Worm (Caenorhabditis elegans): ENCODE measurements around the gene srab-6.

srab-6 gene

DNA sequence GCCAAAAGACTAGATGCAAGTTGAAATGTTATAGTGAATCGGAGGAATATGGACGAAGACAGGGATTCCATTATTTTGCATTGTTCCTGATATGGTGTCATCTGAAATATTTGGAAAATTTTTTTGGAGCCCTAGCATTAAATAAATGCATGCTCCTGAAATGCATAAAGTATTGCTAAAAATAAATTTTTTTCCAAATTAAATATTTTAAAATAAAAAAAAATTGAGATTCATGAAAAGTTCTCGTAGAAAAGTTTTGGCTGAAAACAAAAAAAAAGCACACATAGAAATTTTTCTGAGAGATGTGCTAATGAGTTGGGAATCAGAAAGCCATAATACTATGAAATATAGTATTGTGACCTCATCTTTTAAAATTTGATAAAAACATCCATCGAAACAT lies 3.3 kb upstream of the srab-6 start, which contains the start of gene srab-7:
srab-7 (minus strand) TSS at position 101 of the 400 bp plus-strand sequence.
- TF ChIP-seq skn-1 (tag; optimal IDR thresholded peaks at IDR 0.05) = no peak
- TF ChIP-seq nhr-84 (tag; optimal IDR thresholded peaks at IDR 0.05) = no peak
- TF ChIP-seq C04F5.9 (tag; optimal IDR thresholded peaks at IDR 0.05) = no peak
- no peak for TF ChIP-seq irx-1 (tag; optimal IDR thresholded peaks at IDR 0.05)
- TF ChIP-seq unc-62 (GFP tag; optimal IDR thresholded peaks at IDR 0.05) = no peak
- no peak for TF ChIP-seq fkh-4 (tag; optimal IDR thresholded peaks at IDR 0.05; ENCODE audit: borderline replicate concordance)
- no peak for TF ChIP-seq nhr-19 (GFP tag; conservative IDR thresholded peaks at IDR 0.05)
- no peak for TF ChIP-seq lin-39 (tag; optimal IDR thresholded peaks at IDR 0.05)
- no peak for TF ChIP-seq isw-1 (GFP tag; IDR thresholded peaks at IDR 0.05)
- TF ChIP-seq snu-23 (GFP tag; optimal IDR thresholded peaks at IDR 0.05) = no peak
- no peak for TF ChIP-seq blmp-1 (tag; optimal IDR thresholded peaks at IDR 0.05)

DNA sequence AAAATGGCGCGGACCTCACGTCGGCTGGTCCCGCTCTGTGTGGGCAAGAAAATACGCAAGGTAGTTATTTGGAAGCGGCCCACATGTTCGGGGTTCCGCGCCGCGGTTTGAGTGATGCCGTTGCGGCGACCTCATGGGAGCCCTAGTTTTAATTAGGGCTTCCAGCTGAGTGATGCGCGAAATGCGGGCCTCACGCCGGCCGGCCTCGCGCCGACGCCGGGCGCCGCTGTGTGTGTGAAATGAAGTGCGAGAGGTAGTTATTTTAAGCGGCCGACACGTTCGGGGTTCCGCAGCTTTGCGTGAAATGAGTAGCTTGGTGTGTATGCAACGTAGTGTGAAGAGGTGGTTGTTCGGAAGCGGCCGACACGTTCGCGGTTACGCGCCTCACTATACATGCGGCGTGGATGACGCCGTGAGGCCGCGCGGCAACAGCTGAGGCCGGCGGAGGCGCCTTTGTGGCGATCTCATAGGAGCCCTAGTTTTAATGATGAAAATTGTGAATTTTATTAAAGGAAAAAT lies 1.8 kb downstream of the srab-6 start:
- no peak for TF ChIP-seq dpl-1 (GFP tag; optimal IDR thresholded peaks at IDR 0.05)
- no peak for TF ChIP-seq ceh-63 (GFP tag; optimal IDR thresholded peaks at IDR 0.05)
- TF ChIP-seq pqm-1 (tag; optimal IDR thresholded peaks at IDR 0.05) = no peak
- TF ChIP-seq elt-3 (tag; optimal IDR thresholded peaks at IDR 0.05) = no peak
- no peak for TF ChIP-seq ceh-90 (tag; optimal IDR thresholded peaks at IDR 0.05)
- no peak for TF ChIP-seq egl-13 (tag; optimal IDR thresholded peaks at IDR 0.05)
- no peak for TF ChIP-seq lin-15B (tag; optimal IDR thresholded peaks at IDR 0.05)
- no peak for TF ChIP-seq nhr-85 (tag)
- no peak for TF ChIP-seq egl-27 (tag; optimal IDR thresholded peaks at IDR 0.05)
- TF ChIP-seq aly-2 (tag; optimal IDR thresholded peaks at IDR 0.05) = no peak
- TF ChIP-seq efl-1 (optimal IDR thresholded peaks at IDR 0.05) = no peak
- TF ChIP-seq efl-1 (GFP tag; optimal IDR thresholded peaks at IDR 0.05 in 1 of 2) = no peak
- no peak for TF ChIP-seq ces-1 (GFP tag; optimal IDR thresholded peaks at IDR 0.05)

DNA sequence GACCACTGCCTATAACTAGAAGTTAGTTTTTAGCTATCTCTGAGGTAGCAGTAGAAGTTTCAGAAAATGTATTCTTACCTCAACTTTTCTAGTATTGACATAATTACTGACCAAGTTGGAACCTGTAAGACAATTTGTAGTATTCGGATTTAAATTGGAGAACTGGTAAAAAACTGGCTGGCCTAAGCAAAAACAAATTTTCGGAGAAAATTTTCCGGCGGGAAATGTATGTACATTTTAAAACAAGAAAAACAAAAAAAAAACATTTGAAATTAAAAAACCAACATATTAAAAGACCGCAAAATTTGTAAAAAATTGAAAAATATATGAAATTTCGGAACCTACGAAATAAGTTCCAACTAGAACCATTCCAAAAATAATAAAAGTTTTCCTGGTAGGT lies 4.8 kb downstream of the srab-6 start, which contains the start of gene srab-11:
srab-11 (minus strand) TSS at position 101 of the 400 bp plus-strand sequence.
- TF ChIP-seq nhr-28 (tag; optimal IDR thresholded peaks at IDR 0.05) (no peak), lin-13 (GFP tag; optimal IDR thresholded peaks at IDR 0.05) (no peak), C16A3.4 (tag; optimal IDR thresholded peaks at IDR 0.05) (no peak), mdl-1 (tag; optimal IDR thresholded peaks at IDR 0.05) (no peak), lsy-2 (tag; optimal IDR thresholded peaks at IDR 0.05) (no peak), nhr-19 (GFP tag; conservative IDR thresholded peaks at IDR 0.05) (no peak), nhr-71 (tag; optimal IDR thresholded peaks at IDR 0.05) (no peak), sup-37 (GFP tag; optimal IDR thresholded peaks at IDR 0.05) (no peak), fos-1 (tag; optimal IDR thresholded peaks at IDR 0.05) (no peak), unc-86 (tag; optimal IDR thresholded peaks at IDR 0.05) (no peak), efl-1 (optimal IDR thresholded peaks at IDR 0.05) (no peak), efl-1 (GFP tag; optimal IDR thresholded peaks at IDR 0.05 in 1 of 2) (no peak), nhr-20 (tag; optimal IDR thresholded peaks at IDR 0.05) (no peak), skn-1 (tag; optimal IDR thresholded peaks at IDR 0.05) (no peak), jun-1 (tag; optimal IDR thresholded peaks at IDR 0.05) (no peak), hlh-4 (tag; optimal IDR thresholded peaks at IDR 0.05) (no peak), unc-30 (tag; optimal IDR thresholded peaks at IDR 0.05) (no peak), lin-15B (tag; optimal IDR thresholded peaks at IDR 0.05) (no peak), zag-1 (tag; optimal IDR thresholded peaks at IDR 0.05) (no peak)

DNA sequence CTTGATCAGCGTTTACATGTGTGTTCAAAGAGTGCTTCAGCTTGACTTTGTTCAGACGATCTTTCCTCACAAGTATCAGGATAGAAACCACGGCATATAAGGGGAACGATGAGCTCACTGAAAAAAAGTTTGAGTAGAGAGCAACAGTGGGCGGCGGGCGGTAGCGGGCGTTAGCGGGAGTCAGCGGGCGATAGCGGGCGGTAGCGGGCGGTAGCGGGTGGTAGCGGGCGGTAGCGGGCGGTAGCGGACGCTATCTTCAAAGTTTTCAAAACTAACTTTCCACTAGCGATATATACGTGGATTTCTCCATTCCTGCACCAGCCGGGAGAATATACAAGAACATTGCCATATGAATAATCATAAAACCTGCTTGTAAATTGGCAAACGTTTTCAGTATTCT lies 6.5 kb downstream of the srab-6 start:
- TF ChIP-seq zag-1 (tag; optimal IDR thresholded peaks at IDR 0.05) = no peak
- TF ChIP-seq ztf-11 (tag; optimal IDR thresholded peaks at IDR 0.05) = no peak
- TF ChIP-seq ama-1 (optimal IDR thresholded peaks at IDR 0.05) = no peak
- no peak for TF ChIP-seq pax-3 (tag; optimal IDR thresholded peaks at IDR 0.05)
- no peak for TF ChIP-seq mef-2 (tag; optimal IDR thresholded peaks at IDR 0.05)
- no peak for TF ChIP-seq tbx-2 (tag; optimal IDR thresholded peaks at IDR 0.05)
- no peak for TF ChIP-seq hpl-2 (GFP tag; optimal IDR thresholded peaks at IDR 0.05)
- TF ChIP-seq unc-30 (tag; optimal IDR thresholded peaks at IDR 0.05) = no peak
- TF ChIP-seq grh-1 (GFP tag; IDR thresholded peaks at IDR 0.05) = no peak
- TF ChIP-seq sox-4 (tag; optimal IDR thresholded peaks at IDR 0.05) = no peak
- TF ChIP-seq sptf-1 (tag; optimal IDR thresholded peaks at IDR 0.05) = no peak
- TF ChIP-seq unc-62 (GFP tag; optimal IDR thresholded peaks at IDR 0.05) = no peak
- TF ChIP-seq nhr-20 (tag; optimal IDR thresholded peaks at IDR 0.05) = no peak
- TF ChIP-seq sup-37 (GFP tag; optimal IDR thresholded peaks at IDR 0.05) = no peak
- TF ChIP-seq elt-3 (tag; optimal IDR thresholded peaks at IDR 0.05) = no peak
- no peak for TF ChIP-seq nhr-90 (tag; optimal IDR thresholded peaks at IDR 0.05; ENCODE audit: poor library complexity)
- TF ChIP-seq zip-4 (GFP tag; optimal IDR thresholded peaks at IDR 0.05) = no peak

Data from whole organism, L1 larva.